Worm (Caenorhabditis elegans) whole organism, L4 larva: ENCODE data around the gene cal-3.
A peak's percentile ranks its signal among the peaks of the same experiment; 100 is the strongest.

Source experiments
- D1046.2 ChIP-seq: fragments of 200-800 bp; sonication (Bioruptor generic); IDR thresholded peaks from 2 replicates; pipeline ENCODE4 v1.3.6; 2022; ENCODE audit warnings: missing genetic modification characterization, missing compliant biosample characterization
- F44E2.7 ChIP-seq: fragments of 200-800 bp; sonication (Bioruptor generic); IDR thresholded peaks from 2 replicates; pipeline ENCODE4 v2.1.2; 2022; ENCODE audit warnings: missing genetic modification characterization, missing compliant biosample characterization
- Y5F2A.4 ChIP-seq: fragments of 200-800 bp; sonication (Bioruptor generic); optimal IDR thresholded peaks from 2 replicates; lab custom pipeline; 2018; ENCODE audit warnings: mild to moderate bottlenecking, missing genetic modification characterization, missing compliant biosample characterization
- ZK337.2 ChIP-seq: fragments of 200-800 bp; sonication (Bioruptor generic); IDR thresholded peaks from 2 replicates; pipeline ENCODE4 v1.3.6; 2022; ENCODE audit warnings: missing genetic modification reagents, missing genetic modification characterization, missing compliant biosample characterization
- aha-1 ChIP-seq: fragments of 150-350 bp; peaks from one replicate; lab custom pipeline; 2014; ENCODE audit warnings: missing biosample characterization, missing genetic modification characterization
- ces-1 ChIP-seq: fragments of 150-350 bp; sonication (generic microtip); optimal IDR thresholded peaks from 4 replicates; lab custom pipeline; 2014; ENCODE audit warnings: missing biosample characterization, missing genetic modification reagents, missing genetic modification characterization
- ctbp-1 ChIP-seq: fragments of 200-800 bp; sonication (Bioruptor generic); IDR thresholded peaks from 2 replicates; pipeline ENCODE4 v1.3.6; 2022; ENCODE audit warnings: missing genetic modification reagents, missing genetic modification characterization, missing compliant biosample characterization
- daf-19 ChIP-seq: fragments of 200-800 bp; sonication (Bioruptor generic); conservative IDR thresholded peaks from 2 replicates; pipeline ENCODE4 v1.3.6; 2022; ENCODE audit warnings: missing genetic modification characterization, missing compliant biosample characterization
- fkh-10 ChIP-seq: fragments of 150-350 bp; optimal IDR thresholded peaks from 2 replicates; lab custom pipeline; 2014; ENCODE audit warnings: missing biosample characterization, missing genetic modification reagents, missing genetic modification characterization
- fos-1 ChIP-seq: fragments of 150-350 bp; optimal IDR thresholded peaks from 2 replicates; lab custom pipeline; 2014; ENCODE audit warnings: missing biosample characterization, missing genetic modification characterization
- hlh-11 ChIP-seq: fragments of 200-800 bp; sonication (Bioruptor generic); optimal IDR thresholded peaks from 2 replicates; lab custom pipeline; 2018; ENCODE audit warnings: mild to moderate bottlenecking, missing genetic modification characterization, missing compliant biosample characterization
- hlh-30 ChIP-seq: sonication (generic microtip); optimal IDR thresholded peaks from 2 replicates; lab custom pipeline; 2017; ENCODE audit warnings: antibody characterized with exemption, mild to moderate bottlenecking, missing genetic modification characterization, missing compliant biosample characterization; ENCODE audit not compliant: insufficient read depth
- lim-7 ChIP-seq: fragments of 200-800 bp; sonication (Bioruptor generic); IDR thresholded peaks from 2 replicates; pipeline ENCODE4 v1.3.6; 2022; ENCODE audit warnings: missing genetic modification characterization, missing compliant biosample characterization
- lin-13 ChIP-seq: fragments of 150-350 bp; optimal IDR thresholded peaks from 2 replicates; lab custom pipeline; 2014; ENCODE audit warnings: missing biosample characterization, missing genetic modification reagents, missing genetic modification characterization
- lir-3 ChIP-seq: sonication (generic microtip); optimal IDR thresholded peaks from 2 replicates; lab custom pipeline; 2016; ENCODE audit warnings: mild to moderate bottlenecking, missing genetic modification characterization, missing compliant biosample characterization
- lsy-2 ChIP-seq, 2 experiments: fragments of 150-350 bp in 1 of 2; sonication (generic microtip) in 1 of 2; optimal IDR thresholded peaks; 2 replicates each; lab custom pipeline; 2014 to 2017; ENCODE audit warnings: missing biosample characterization in 2 of 2, missing genetic modification characterization in 2 of 2
- madf-5 ChIP-seq, 2 experiments: fragments of 200-800 bp; sonication (Bioruptor generic); IDR thresholded peaks; 2 replicates each; pipeline ENCODE4 v1.3.6; 2022; ENCODE audit warnings: missing compliant biosample characterization in 2 of 2, missing genetic modification characterization in 2 of 2
- mdl-1 ChIP-seq, 2 experiments: fragments of 150-350 bp in 1 of 2; sonication (generic microtip) in 1 of 2; optimal IDR thresholded peaks; 2 replicates each; lab custom pipeline; 2014 to 2017; ENCODE audit warnings: missing biosample characterization in 2 of 2, missing genetic modification characterization in 2 of 2
- nhr-10 ChIP-seq: fragments of 150-350 bp; optimal IDR thresholded peaks from 2 replicates; lab custom pipeline; 2014; ENCODE audit warnings: missing biosample characterization, missing genetic modification characterization
- nhr-111 ChIP-seq: fragments of 200-800 bp; sonication (Bioruptor generic); optimal IDR thresholded peaks from 2 replicates; lab custom pipeline; 2018; ENCODE audit warnings: mild to moderate bottlenecking, missing genetic modification characterization, missing compliant biosample characterization
- nhr-6 ChIP-seq: fragments of 150-350 bp; optimal IDR thresholded peaks from 2 replicates; lab custom pipeline; 2014; ENCODE audit warnings: missing biosample characterization, missing genetic modification characterization
- nhr-76 ChIP-seq: fragments of 150-350 bp; optimal IDR thresholded peaks from 2 replicates; lab custom pipeline; 2014; ENCODE audit warnings: missing biosample characterization, missing genetic modification characterization
- rbr-2 ChIP-seq: sonication (generic microtip); optimal IDR thresholded peaks from 2 replicates; lab custom pipeline; 2016; ENCODE audit warnings: missing genotype, missing genetic modification characterization, missing compliant biosample characterization
- snpc-1.2 ChIP-seq: fragments of 200-800 bp; sonication (Bioruptor generic); IDR thresholded peaks from 2 replicates; pipeline ENCODE4 v1.3.6; 2022; ENCODE audit warnings: missing genetic modification reagents, missing genetic modification characterization, missing compliant biosample characterization
- snpc-4 ChIP-seq: fragments of 150-350 bp; optimal IDR thresholded peaks from 2 replicates; lab custom pipeline; 2014; ENCODE audit warnings: missing biosample characterization, missing genetic modification characterization
- spr-1 ChIP-seq: sonication (generic microtip); optimal IDR thresholded peaks from 2 replicates; lab custom pipeline; 2016; ENCODE audit warnings: mild to moderate bottlenecking, missing genetic modification characterization, missing compliant biosample characterization
- spr-3 ChIP-seq: fragments of 200-800 bp; sonication (Bioruptor generic); optimal IDR thresholded peaks from 2 replicates; lab custom pipeline; 2018; ENCODE audit warnings: mild to moderate bottlenecking, missing genetic modification characterization, missing compliant biosample characterization
- unc-39 ChIP-seq: sonication (generic microtip); optimal IDR thresholded peaks from 2 replicates; lab custom pipeline; 2017; ENCODE audit warnings: missing biosample characterization, missing genetic modification characterization
- unc-62 ChIP-seq, 3 experiments: fragments of 150-350 bp in 1 of 3; sonication (generic microtip); optimal IDR thresholded peaks in 2 of 3; peaks in 1 of 3; 1 replicate in 1 of 3; 2 replicates in 2 of 3; lab custom pipeline; 2014 to 2017; ENCODE audit warnings: missing biosample characterization in 3 of 3, missing genetic modification characterization in 3 of 3, missing genetic modification reagents in 3 of 3, missing genotype in 1 of 3
- zip-11 ChIP-seq: fragments of 200-800 bp; sonication (Bioruptor generic); IDR thresholded peaks from 2 replicates; pipeline ENCODE4 v1.3.6; 2022; ENCODE audit warnings: missing genetic modification characterization, missing compliant biosample characterization
- ztf-11 ChIP-seq: fragments of 150-350 bp; optimal IDR thresholded peaks from 2 replicates; lab custom pipeline; 2014; ENCODE audit warnings: missing biosample characterization, missing genetic modification characterization

Gene cal-3

DNA sequence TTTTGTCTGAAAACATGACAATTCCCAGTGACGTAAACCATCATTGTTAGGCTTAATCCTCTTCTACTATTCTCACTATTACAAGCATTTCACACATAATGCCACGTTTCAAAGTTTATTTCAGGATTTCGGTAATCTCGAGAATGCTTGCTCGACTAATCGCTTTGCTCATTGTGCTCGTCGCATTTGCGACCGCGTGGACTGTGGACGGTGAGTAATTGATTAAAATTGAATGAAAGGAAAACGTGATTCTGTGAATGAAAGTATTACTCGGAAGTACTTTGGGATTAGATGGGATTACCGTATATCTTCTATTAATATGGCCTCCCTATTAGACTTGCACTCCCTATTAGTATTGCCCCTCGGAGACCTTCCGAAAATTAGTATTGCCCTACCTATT, 1.2 kb downstream of the cal-3 start:
- TF ChIP-seq aha-1 (peak; percentile 83), lir-3 (no peak), ces-1 (GFP tag; lab: Kevin White, UChicago) (no peak)

DNA sequence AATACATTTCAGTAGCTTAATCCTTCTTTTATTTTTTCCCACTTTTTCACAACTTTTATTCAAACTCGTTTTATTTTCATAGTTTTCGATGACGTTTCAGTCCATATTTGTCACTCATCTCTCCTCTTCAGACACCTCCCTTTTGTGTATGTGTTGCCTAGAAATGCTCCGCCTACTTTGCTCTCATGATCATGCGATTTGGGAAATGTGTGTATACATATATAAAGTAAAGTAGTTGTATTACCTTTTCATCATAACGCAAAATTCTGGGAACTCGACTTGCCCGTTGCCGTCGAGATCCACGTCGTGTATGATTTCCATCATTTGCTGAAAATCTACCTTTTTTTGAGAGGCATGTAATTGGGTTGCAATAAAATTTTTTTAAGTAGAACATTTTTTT, 2.9 kb downstream of the cal-3 start:
- TF ChIP-seq snpc-1.2 (GFP tag; lab: Robert Waterston, UW) (no peak), nhr-76 (tag; lab: Kevin White, UChicago) (no peak), daf-19 (no peak), lin-13 (GFP tag; lab: Kevin White, UChicago) (no peak), F44E2.7 (GFP tag; lab: Robert Waterston, UW) (no peak), aha-1 (no peak)

DNA sequence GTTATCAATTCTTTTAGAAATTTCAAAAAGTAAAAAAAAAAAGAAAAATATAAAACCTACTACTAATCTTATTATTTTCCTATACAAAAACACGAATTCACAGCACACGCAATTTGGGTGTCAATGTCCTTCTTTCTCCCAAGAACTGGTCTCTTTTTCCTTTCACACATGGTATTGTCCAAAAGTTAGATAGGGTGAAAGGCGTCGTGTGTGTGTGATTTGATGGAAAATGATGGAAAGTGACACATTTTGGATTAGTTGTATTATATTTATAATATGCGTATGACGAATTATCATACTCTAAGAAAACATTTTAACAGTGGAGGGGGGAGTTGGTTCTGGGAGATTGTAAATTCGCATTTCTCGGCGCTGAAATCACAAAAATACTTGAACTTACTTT, 7.2 kb downstream of the cal-3 start:
- TF ChIP-seq mdl-1 (tag; optimal IDR thresholded peaks at IDR 0.05; lab: Kevin White, UChicago) = peak in 1 of 2 experiments; percentile 15
- no peak for TF ChIP-seq lim-7 (GFP tag; lab: Robert Waterston, UW)
- TF ChIP-seq, all 104 proteins: peak for 1

DNA sequence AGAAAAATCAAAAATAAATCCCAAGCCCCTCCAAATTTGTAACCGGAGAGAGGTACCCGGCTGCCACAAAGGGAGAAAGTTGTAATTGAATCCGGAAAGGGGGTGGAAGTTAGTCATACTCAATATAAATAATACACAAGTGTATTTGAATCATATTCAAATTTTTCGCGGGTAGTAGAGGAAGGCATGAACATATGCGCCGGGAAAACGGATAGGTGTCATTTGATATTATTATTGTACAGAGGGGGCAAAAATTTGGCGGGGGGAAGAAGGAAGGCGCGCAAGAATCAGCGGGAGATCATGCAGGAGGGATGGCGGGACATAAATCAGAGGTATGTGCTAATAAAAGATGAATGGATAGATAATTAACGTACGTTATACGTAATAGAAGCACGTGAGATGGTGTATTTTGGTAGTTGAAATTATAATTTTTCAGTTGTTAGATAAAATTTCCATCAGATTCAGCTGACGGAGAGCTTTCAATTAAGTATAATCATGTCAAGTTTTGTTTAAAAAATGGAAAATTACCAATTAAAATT, 8.3 kb downstream of the cal-3 start, which contains the start of gene F28F9.3:
TSS of gene F28F9.3 (plus strand) at position 301 of the 539 bp plus-strand sequence.
- no peak for TF ChIP-seq zip-11 (GFP tag; lab: Robert Waterston, UW)
- peak; percentile 63 for TF ChIP-seq aha-1
- no peak for TF ChIP-seq spr-3 (GFP tag; lab: Kevin White, UChicago)
- TF ChIP-seq, all 104 proteins: peak for 1

DNA sequence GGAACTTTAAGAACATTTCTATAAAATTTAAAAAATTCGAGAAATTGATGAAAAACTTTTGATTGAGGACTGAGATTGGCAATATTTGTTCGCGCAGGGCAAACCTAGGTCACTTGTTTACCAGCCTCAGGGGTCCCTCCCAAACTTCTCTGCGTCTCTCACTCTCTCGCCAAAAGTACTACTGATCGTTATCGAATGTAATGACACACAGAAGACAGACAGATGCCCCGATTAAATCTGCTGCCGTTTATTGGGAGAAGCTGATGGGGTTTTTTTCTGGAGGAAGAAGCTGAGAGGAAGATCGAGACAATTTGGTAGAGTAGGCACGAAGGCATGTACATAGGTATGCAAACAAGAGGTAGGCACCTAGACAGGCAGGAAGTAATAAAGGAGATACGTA, 9.6 kb downstream of the cal-3 start:
- TF ChIP-seq fos-1 (tag; lab: Kevin White, UChicago) (no peak), F44E2.7 (GFP tag; lab: Robert Waterston, UW) (no peak), fkh-10 (GFP tag; lab: Kevin White, UChicago) (no peak), nhr-10 (no peak), nhr-6 (no peak), snpc-4 (no peak), nhr-111 (GFP tag; lab: Kevin White, UChicago) (no peak)
- TF ChIP-seq, all 104 proteins: peak for 0

DNA sequence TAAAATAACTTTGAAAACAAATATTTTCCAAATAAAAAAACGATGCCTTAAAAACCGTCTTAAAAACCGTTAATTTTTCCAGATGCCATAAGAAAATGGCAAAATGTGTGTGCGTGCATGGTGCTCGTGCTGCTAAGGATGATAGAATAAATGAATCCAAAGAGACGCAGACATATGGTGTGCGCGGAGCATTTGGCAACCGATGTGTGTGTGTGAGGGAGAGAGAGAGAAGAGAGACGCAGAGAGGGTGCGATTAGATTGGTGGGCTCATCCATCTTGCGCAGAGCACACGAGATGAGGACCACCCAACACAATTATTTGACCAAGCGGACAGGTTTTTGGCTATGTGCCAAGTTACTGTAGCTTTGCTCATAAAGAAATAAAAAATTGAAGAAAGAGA, 10.2 kb downstream of the cal-3 start:
- TF ChIP-seq mdl-1 (tag; optimal IDR thresholded peaks at IDR 0.05; lab: Kevin White, UChicago) (peak; percentile 8 to 49), lsy-2 (tag; optimal IDR thresholded peaks at IDR 0.05; lab: Kevin White, UChicago) (peak in 1 of 2 experiments; percentile 31), spr-1 (tag; lab: Kevin White, UChicago) (no peak), unc-62 (GFP tag; optimal IDR thresholded peaks at IDR 0.05 in 1 of 2; lab: Kevin White, UChicago) (peak in 1 of 2 experiments; percentile 87), unc-62 (tag; optimal IDR thresholded peaks at IDR 0.05; lab: Kevin White, UChicago) (no peak), aha-1 (peak; percentile 74), ctbp-1 (no peak), D1046.2 (no peak), hlh-30 (peak; percentile 60), ZK337.2 (no peak), Y5F2A.4 (GFP tag; lab: Kevin White, UChicago) (no peak), madf-5 (GFP tag; IDR thresholded peaks at IDR 0.05; lab: Robert Waterston, UW) (no peak), spr-3 (GFP tag; lab: Kevin White, UChicago) (no peak), fkh-10 (GFP tag; lab: Kevin White, UChicago) (peak; percentile 53), unc-39 (no peak), ztf-11 (tag; lab: Kevin White, UChicago) (no peak), hlh-11 (tag; lab: Kevin White, UChicago) (no peak), rbr-2 (tag; lab: Kevin White, UChicago) (peak; percentile 22)
